Comparison of ENCODE assay signal across 1 worm cellular context in genomic region chrV:11921689-11922517, ce11.
TF ChIP-seq lines count a peak whose summit lies in the region.

No protein-coding gene starts in this region.

TF ChIP-seq in whole organism, L1 larva, 84 proteins besides CTCF, POLR2A, EP300 and RAD21 (continued from another document):
- TF ChIP-seq C16A3.4 (tag; optimal IDR thresholded peaks at IDR 0.05; lab: Kevin White, UChicago) (no peak), unc-130 (tag; optimal IDR thresholded peaks at IDR 0.05; lab: Kevin White, UChicago) (no peak), fos-1 (tag; optimal IDR thresholded peaks at IDR 0.05; lab: Kevin White, UChicago) (no peak), sox-4 (tag; optimal IDR thresholded peaks at IDR 0.05; lab: Kevin White, UChicago) (no peak), nhr-11 (tag; optimal IDR thresholded peaks at IDR 0.05; lab: Kevin White, UChicago) (no peak), sup-37 (GFP tag; optimal IDR thresholded peaks at IDR 0.05; lab: Kevin White, UChicago) (no peak), fkh-4 (tag; optimal IDR thresholded peaks at IDR 0.05; lab: Kevin White, UChicago; ENCODE audit: borderline replicate concordance) (no peak), ztf-11 (tag; optimal IDR thresholded peaks at IDR 0.05; lab: Kevin White, UChicago) (no peak), nhr-19 (GFP tag; conservative IDR thresholded peaks at IDR 0.05; lab: Robert Waterston, UW) (no peak), nhr-47 (tag; optimal IDR thresholded peaks at IDR 0.05; lab: Kevin White, UChicago) (no peak), swsn-7 (tag; optimal IDR thresholded peaks at IDR 0.05; lab: Kevin White, UChicago) (no peak), ceh-8 (GFP tag; optimal IDR thresholded peaks at IDR 0.05; lab: Kevin White, UChicago) (no peak), mdl-1 (tag; optimal IDR thresholded peaks at IDR 0.05; lab: Kevin White, UChicago) (no peak), tbx-2 (tag; optimal IDR thresholded peaks at IDR 0.05; lab: Kevin White, UChicago) (peak; percentile 7), nhr-71 (tag; optimal IDR thresholded peaks at IDR 0.05; lab: Kevin White, UChicago) (peak; percentile 43), blmp-1 (tag; optimal IDR thresholded peaks at IDR 0.05; lab: Kevin White, UChicago) (peak; percentile 56), pag-3 (tag; optimal IDR thresholded peaks at IDR 0.05; lab: Kevin White, UChicago; ENCODE audit: borderline replicate concordance, insufficient read depth) (no peak), aly-2 (tag; optimal IDR thresholded peaks at IDR 0.05; lab: Kevin White, UChicago) (no peak), ztf-4 (tag; optimal IDR thresholded peaks at IDR 0.05; lab: Kevin White, UChicago) (no peak), ceh-90 (tag; optimal IDR thresholded peaks at IDR 0.05; lab: Kevin White, UChicago) (no peak), ceh-82 (tag; optimal IDR thresholded peaks at IDR 0.05; lab: Kevin White, UChicago) (no peak), lin-13 (GFP tag; optimal IDR thresholded peaks at IDR 0.05; lab: Kevin White, UChicago) (no peak), nhr-77 (tag; optimal IDR thresholded peaks at IDR 0.05; lab: Kevin White, UChicago) (no peak), mef-2 (tag; optimal IDR thresholded peaks at IDR 0.05; lab: Kevin White, UChicago) (no peak), ceh-88 (GFP tag; IDR thresholded peaks at IDR 0.05; lab: Robert Waterston, UW) (no peak), unc-86 (tag; optimal IDR thresholded peaks at IDR 0.05; lab: Kevin White, UChicago) (no peak), lin-14 (GFP tag; optimal IDR thresholded peaks at IDR 0.05; lab: Kevin White, UChicago) (peak; percentile 67), hpl-2 (GFP tag; optimal IDR thresholded peaks at IDR 0.05; lab: Kevin White, UChicago) (no peak), xbp-1 (tag; optimal IDR thresholded peaks at IDR 0.05; lab: Kevin White, UChicago) (no peak), unc-98 (GFP tag; IDR thresholded peaks at IDR 0.05; lab: Robert Waterston, UW) (no peak), skn-1 (tag; optimal IDR thresholded peaks at IDR 0.05; lab: Kevin White, UChicago) (peak; percentile 17), nhr-84 (tag; optimal IDR thresholded peaks at IDR 0.05; lab: Kevin White, UChicago) (no peak), elt-3 (tag; optimal IDR thresholded peaks at IDR 0.05; lab: Kevin White, UChicago) (peak in 1 of 6 experiments; percentile 71), rnt-1 (tag; optimal IDR thresholded peaks at IDR 0.05; lab: Kevin White, UChicago) (peak; percentile 31), nhr-28 (tag; optimal IDR thresholded peaks at IDR 0.05; lab: Kevin White, UChicago) (no peak), egl-13 (tag; optimal IDR thresholded peaks at IDR 0.05; lab: Kevin White, UChicago) (no peak), nhr-20 (tag; optimal IDR thresholded peaks at IDR 0.05; lab: Kevin White, UChicago) (peak; percentile 28), sptf-1 (tag; optimal IDR thresholded peaks at IDR 0.05; lab: Kevin White, UChicago) (no peak), snpc-4 (tag; optimal IDR thresholded peaks at IDR 0.05; lab: Kevin White, UChicago) (no peak), fkh-10 (GFP tag; optimal IDR thresholded peaks at IDR 0.05; lab: Kevin White, UChicago) (no peak), irx-1 (tag; optimal IDR thresholded peaks at IDR 0.05; lab: Kevin White, UChicago) (no peak), nhr-12 (tag; optimal IDR thresholded peaks at IDR 0.05; lab: Kevin White, UChicago) (no peak), C34B4.2 (tag; optimal IDR thresholded peaks at IDR 0.05; lab: Kevin White, UChicago) (no peak), nhr-90 (tag; optimal IDR thresholded peaks at IDR 0.05; lab: Kevin White, UChicago; ENCODE audit: poor library complexity) (no peak)
